Worm (Caenorhabditis elegans) whole organism, L4/young adult: ENCODE measurements around the gene F38E9.1.

Experiments used
- dao-5 ChIP-seq: sonication (generic microtip); optimal IDR thresholded peaks from 2 replicates; lab custom pipeline; 2016; ENCODE audit warnings: missing genotype, missing genetic modification characterization, moderate library complexity, missing compliant biosample characterization
- him-1 ChIP-seq: sonication (generic microtip); optimal IDR thresholded peaks from 2 replicates; lab custom pipeline; 2016; ENCODE audit warnings: missing genotype, missing genetic modification reagents, missing genetic modification characterization, missing compliant biosample characterization

- TF ChIP-seq him-1 (no peak), dao-5 (no peak)
Observed at ce11 chrX:16524310-16524709, 53.5 kb downstream of the F38E9.1 start.
